Worm (Caenorhabditis elegans) whole organism, early embryonic: ENCODE results near the gene Y51A2A.6.

Experiments used
- B0310.2 ChIP-seq: sonication (generic microtip); optimal IDR thresholded peaks from 2 replicates; lab custom pipeline; 2016; ENCODE audit warnings: mild to moderate bottlenecking, missing genetic modification characterization, missing compliant biosample characterization
- F13C5.2 ChIP-seq: sonication (generic microtip); optimal IDR thresholded peaks from 2 replicates; lab custom pipeline; 2017; ENCODE audit warnings: mild to moderate bottlenecking, missing genetic modification characterization, inconsistent platforms, missing compliant biosample characterization
- aly-1 ChIP-seq: sonication (generic microtip); optimal IDR thresholded peaks from 2 replicates; lab custom pipeline; 2016; ENCODE audit warnings: missing genetic modification characterization, missing compliant biosample characterization
- ama-1 ChIP-seq: fragments of 150-350 bp; optimal IDR thresholded peaks from 2 replicates; lab custom pipeline; 2014
- ceh-13 ChIP-seq: fragments of 200-800 bp; sonication (Bioruptor generic); optimal IDR thresholded peaks from 2 replicates; lab custom pipeline; 2018; ENCODE audit warnings: mild to moderate bottlenecking, missing genetic modification characterization, missing compliant biosample characterization
- ceh-36 ChIP-seq: sonication (generic microtip); optimal IDR thresholded peaks from 2 replicates; lab custom pipeline; 2016; ENCODE audit warnings: missing genetic modification characterization, inconsistent platforms, missing compliant biosample characterization
- flt-1 ChIP-seq: fragments of 200-800 bp; sonication (Bioruptor generic); IDR thresholded peaks from 2 replicates; pipeline ENCODE4 v1.3.6; 2022; ENCODE audit warnings: missing genetic modification characterization, missing compliant biosample characterization
- hmbx-1 ChIP-seq: sonication (generic microtip); optimal IDR thresholded peaks from 2 replicates; lab custom pipeline; 2016; ENCODE audit warnings: mild to moderate bottlenecking, missing genetic modification characterization, missing compliant biosample characterization
- hmg-4 ChIP-seq: fragments of 200-800 bp; sonication (Bioruptor generic); optimal IDR thresholded peaks from 2 replicates; lab custom pipeline; 2018; ENCODE audit warnings: mild to moderate bottlenecking, missing genetic modification characterization, missing compliant biosample characterization
- pes-1 ChIP-seq: fragments of 200-800 bp; sonication (Bioruptor generic); IDR thresholded peaks from 2 replicates; pipeline ENCODE4 v1.3.6; 2022; ENCODE audit warnings: missing genetic modification reagents, missing genetic modification characterization, missing compliant biosample characterization
- sea-1 ChIP-seq: fragments of 200-800 bp; sonication (Bioruptor generic); conservative IDR thresholded peaks from 2 replicates; pipeline ENCODE4 v1.3.6; 2022; ENCODE audit warnings: missing genetic modification characterization, missing compliant biosample characterization
- tbx-37 ChIP-seq: fragments of 200-800 bp; sonication (Bioruptor generic); conservative IDR thresholded peaks from 2 replicates; pipeline ENCODE4 v1.3.6; 2022; ENCODE audit warnings: missing genetic modification reagents, missing genetic modification characterization, missing compliant biosample characterization
- tra-4 ChIP-seq: sonication (generic microtip); optimal IDR thresholded peaks from 2 replicates; lab custom pipeline; 2017; ENCODE audit warnings: missing genetic modification characterization, missing compliant biosample characterization

ce11 chrV:18344194-18344593 is 41.7 kb downstream of the Y51A2A.6 start:
- no peak for TF ChIP-seq pes-1 (GFP tag; lab: Robert Waterston, UW)
- no peak for TF ChIP-seq B0310.2 (tag; lab: Kevin White, UChicago)
- TF ChIP-seq ama-1 (lab: Kevin White, UChicago) = no peak
- no peak for TF ChIP-seq tra-4
- TF ChIP-seq hmg-4 (GFP tag; lab: Kevin White, UChicago) = no peak
- no peak for TF ChIP-seq hmbx-1 (tag; lab: Kevin White, UChicago)
- TF ChIP-seq aly-1 (tag; lab: Kevin White, UChicago) = no peak
- no peak for TF ChIP-seq F13C5.2
- no peak for TF ChIP-seq ceh-13 (GFP tag; lab: Kevin White, UChicago)
- no peak for TF ChIP-seq flt-1
- TF ChIP-seq ceh-36 (tag; lab: Kevin White, UChicago) = no peak
- no peak for TF ChIP-seq sea-1 (GFP tag; lab: Robert Waterston, UW)
- no peak for TF ChIP-seq tbx-37 (GFP tag; lab: Robert Waterston, UW)
